Fruit fly (Drosophila melanogaster) whole organism, prepupa: ENCODE measurements around the gene Polr2C.

Source experiments
- CG10631 ChIP-seq: fragments of 200-800 bp; sonication (Bioruptor generic); optimal IDR thresholded peaks from 2 replicates; lab custom pipeline; 2016; ENCODE audit warnings: missing biosample characterization, missing genetic modification characterization
- CG10669 ChIP-seq: fragments of 200-800 bp; sonication (Bioruptor generic); optimal IDR thresholded peaks from 3 replicates; lab custom pipeline; 2018; ENCODE audit warnings: missing biosample characterization, mild to moderate bottlenecking, missing genetic modification characterization, moderate library complexity
- CG11294 ChIP-seq: fragments of 200-800 bp; sonication (Bioruptor generic); IDR thresholded peaks from 2 replicates; pipeline ENCODE4 v1.3.6; 2022; ENCODE audit warnings: missing biosample characterization, missing genetic modification characterization
- CG15336 ChIP-seq: fragments of 200-800 bp; sonication (Bioruptor generic); IDR thresholded peaks from 2 replicates; pipeline ENCODE4 v1.3.6; 2022; ENCODE audit warnings: missing biosample characterization, missing genetic modification characterization
- CG1621 ChIP-seq: fragments of 200-800 bp; sonication (Bioruptor generic); optimal IDR thresholded peaks from 3 replicates; lab custom pipeline; 2018; ENCODE audit warnings: missing biosample characterization, mild to moderate bottlenecking, missing genetic modification characterization
- CG16779 ChIP-seq: fragments of 200-800 bp; sonication (Bioruptor generic); optimal IDR thresholded peaks from 3 replicates; lab custom pipeline; 2017; ENCODE audit warnings: missing biosample characterization, mild to moderate bottlenecking, missing genetic modification characterization
- CG31627 ChIP-seq: fragments of 200-800 bp; sonication (Bioruptor generic); optimal IDR thresholded peaks from 3 replicates; lab custom pipeline; 2016; ENCODE audit warnings: missing biosample characterization, missing genetic modification characterization
- CG32006 ChIP-seq: fragments of 200-800 bp; sonication (Bioruptor generic); optimal IDR thresholded peaks from 3 replicates; lab custom pipeline; 2017; ENCODE audit warnings: missing biosample characterization, mild to moderate bottlenecking, missing genetic modification characterization
- CG34406 ChIP-seq: fragments of 200-800 bp; sonication (Bioruptor generic); optimal IDR thresholded peaks from 3 replicates; lab custom pipeline; 2016; ENCODE audit warnings: missing biosample characterization, missing genetic modification characterization
- CG4318 ChIP-seq: fragments of 200-800 bp; sonication (Bioruptor generic); optimal IDR thresholded peaks from 3 replicates; lab custom pipeline; 2017; ENCODE audit warnings: missing biosample characterization, mild to moderate bottlenecking, missing genetic modification characterization
- CG6792 ChIP-seq: fragments of 200-800 bp; sonication (Bioruptor generic); optimal IDR thresholded peaks from 3 replicates; lab custom pipeline; 2016; ENCODE audit warnings: missing biosample characterization, missing genetic modification characterization
- CG6808 ChIP-seq: fragments of 200-800 bp; sonication (Bioruptor generic); optimal IDR thresholded peaks from 3 replicates; lab custom pipeline; 2017; ENCODE audit warnings: missing biosample characterization, missing genetic modification characterization, mild to moderate bottlenecking, moderate library complexity, missing genetic modification reagents
- CG7368 ChIP-seq: fragments of 200-800 bp; sonication (Bioruptor generic); optimal IDR thresholded peaks from 3 replicates; lab custom pipeline; 2016; ENCODE audit warnings: missing biosample characterization, missing genetic modification characterization
- CG8119 ChIP-seq: fragments of 200-800 bp; sonication (Bioruptor generic); IDR thresholded peaks from 3 replicates; pipeline ENCODE4 v1.3.6; 2022; ENCODE audit warnings: missing biosample characterization, missing genetic modification characterization
- CG8319 ChIP-seq: fragments of 200-800 bp; sonication (Bioruptor generic); optimal IDR thresholded peaks from 3 replicates; lab custom pipeline; 2016; ENCODE audit warnings: missing biosample characterization, missing genetic modification characterization
- Eip75B ChIP-seq: fragments of 200-800 bp; sonication (Bioruptor generic); optimal IDR thresholded peaks from 3 replicates; lab custom pipeline; 2016; ENCODE audit warnings: missing biosample characterization, missing genetic modification characterization
- Eip78C ChIP-seq: fragments of 200-800 bp; sonication (Bioruptor generic); peaks from one replicate; lab custom pipeline; 2016; ENCODE audit warnings: missing biosample characterization, missing genetic modification characterization
- Ets21C ChIP-seq: fragments of 200-800 bp; sonication (Bioruptor generic); optimal IDR thresholded peaks from 3 replicates; lab custom pipeline; 2016; ENCODE audit warnings: missing biosample characterization, missing genetic modification characterization
- Ets96B ChIP-seq: fragments of 200-800 bp; optimal IDR thresholded peaks from 2 replicates; lab custom pipeline; 2019; ENCODE audit warnings: missing biosample characterization, mild to moderate bottlenecking, missing genetic modification characterization, moderate library complexity
- Gug ChIP-seq: fragments of 200-800 bp; sonication (Bioruptor generic); IDR thresholded peaks from 2 replicates; pipeline ENCODE4 v1.3.6; 2022; ENCODE audit warnings: missing biosample characterization, missing genetic modification characterization
- Hr38 ChIP-seq: sonication (Bioruptor generic); optimal IDR thresholded peaks from 2 replicates; lab custom pipeline; 2016; ENCODE audit warnings: missing biosample characterization, missing genetic modification characterization
- Lpt ChIP-seq: fragments of 200-800 bp; sonication (Bioruptor generic); optimal IDR thresholded peaks from 3 replicates; lab custom pipeline; 2016; ENCODE audit warnings: missing biosample characterization, missing genetic modification characterization
- Met ChIP-seq: fragments of 200-800 bp; sonication (Bioruptor generic); optimal IDR thresholded peaks from 3 replicates; lab custom pipeline; 2016; ENCODE audit warnings: missing biosample characterization, missing genetic modification characterization
- Sox14 ChIP-seq: fragments of 200-800 bp; sonication (Bioruptor generic); optimal IDR thresholded peaks from 3 replicates; lab custom pipeline; 2016; ENCODE audit warnings: missing biosample characterization, missing genetic modification characterization
- Sox15 ChIP-seq: fragments of 200-800 bp; sonication (Bioruptor generic); optimal IDR thresholded peaks from 3 replicates; lab custom pipeline; 2016; ENCODE audit warnings: missing biosample characterization, missing genetic modification characterization
- cyc ChIP-seq: fragments of 200-800 bp; sonication (Bioruptor generic); optimal IDR thresholded peaks from 3 replicates; lab custom pipeline; 2016; ENCODE audit warnings: missing biosample characterization, missing genetic modification characterization
- dac ChIP-seq: fragments of 200-800 bp; sonication (Bioruptor generic); optimal IDR thresholded peaks from 2 replicates; lab custom pipeline; 2017; ENCODE audit warnings: missing biosample characterization, mild to moderate bottlenecking, missing genetic modification characterization
- dsx ChIP-seq: fragments of 200-800 bp; optimal IDR thresholded peaks from 3 replicates; lab custom pipeline; 2019; ENCODE audit warnings: missing biosample characterization, mild to moderate bottlenecking, missing genetic modification characterization, moderate library complexity; ENCODE audit not compliant: poor library complexity, severe bottlenecking
- eg ChIP-seq: fragments of 200-800 bp; sonication (Bioruptor generic); IDR thresholded peaks from 3 replicates; pipeline ENCODE4 v1.3.6; 2022; ENCODE audit warnings: missing biosample characterization, missing genetic modification characterization
- esn ChIP-seq: fragments of 200-800 bp; sonication (Bioruptor generic); optimal IDR thresholded peaks from 2 replicates; lab custom pipeline; 2016; ENCODE audit warnings: missing biosample characterization, mild to moderate bottlenecking, missing genetic modification characterization, moderate library complexity
- fd85E ChIP-seq: fragments of 200-800 bp; sonication (Bioruptor generic); optimal IDR thresholded peaks from 3 replicates; lab custom pipeline; 2016; ENCODE audit warnings: missing biosample characterization, missing genetic modification characterization
- net ChIP-seq: fragments of 200-800 bp; sonication (Bioruptor generic); optimal IDR thresholded peaks from 3 replicates; lab custom pipeline; 2016; ENCODE audit warnings: missing biosample characterization, missing genetic modification characterization
- ss ChIP-seq, 2 experiments: fragments of 200-800 bp; sonication (Bioruptor generic); optimal IDR thresholded peaks; 2 replicates in 1 of 2; 3 replicates in 1 of 2; lab custom pipeline; 2017 to 2018; ENCODE audit warnings: mild to moderate bottlenecking in 2 of 2, missing biosample characterization in 2 of 2, missing genetic modification characterization in 2 of 2, moderate library complexity in 1 of 2
- svp ChIP-seq: fragments of 200-800 bp; sonication (Bioruptor generic); peaks from one replicate; lab custom pipeline; 2016; ENCODE audit warnings: missing biosample characterization, missing genetic modification characterization
- topi ChIP-seq: fragments of 200-800 bp; sonication (Bioruptor generic); optimal IDR thresholded peaks from 3 replicates; lab custom pipeline; 2016; ENCODE audit warnings: missing biosample characterization, missing genetic modification characterization
- vri ChIP-seq: fragments of 200-800 bp; sonication (Bioruptor generic); optimal IDR thresholded peaks from 3 replicates; lab custom pipeline; 2016; ENCODE audit warnings: missing biosample characterization, mild to moderate bottlenecking, missing genetic modification characterization

The Polr2C gene

DNA sequence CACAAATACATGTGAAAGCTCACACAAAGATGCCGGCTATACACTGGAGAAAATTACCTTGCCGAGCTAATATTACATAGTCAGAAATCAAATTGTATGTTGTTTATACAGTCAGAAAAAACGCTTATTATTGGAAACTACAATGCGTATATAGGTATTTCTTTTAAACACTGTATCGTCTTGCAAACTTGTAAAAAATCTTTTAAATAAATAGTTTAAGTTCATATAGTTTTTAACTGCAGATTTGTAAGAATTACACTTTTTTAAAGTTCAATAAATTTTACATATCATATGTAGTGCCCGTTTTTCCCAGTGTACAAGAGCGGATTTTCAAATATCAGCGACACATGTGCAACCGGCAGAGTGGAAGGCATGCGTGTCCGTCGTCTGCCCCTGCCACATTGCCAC is 6.6 kb downstream of the Polr2C start (continued):
- TF ChIP-seq CG8119 (GFP tag; lab: Robert Waterston, UW) (peak; percentile 96), eg (GFP tag; lab: Robert Waterston, UW) (peak; percentile 89; the same call in 2 of the 3 replicates), CG16779 (tag; lab: Kevin White, UChicago) (peak; percentile 76), CG31627 (GFP tag; lab: Kevin White, UChicago) (peak; percentile 94), net (GFP tag; lab: Kevin White, UChicago) (peak; percentile 92), CG6808 (GFP tag; lab: Kevin White, UChicago) (peak; percentile 79), fd85E (GFP tag; lab: Kevin White, UChicago) (peak; percentile 53), vri (peak; percentile 77)

DNA sequence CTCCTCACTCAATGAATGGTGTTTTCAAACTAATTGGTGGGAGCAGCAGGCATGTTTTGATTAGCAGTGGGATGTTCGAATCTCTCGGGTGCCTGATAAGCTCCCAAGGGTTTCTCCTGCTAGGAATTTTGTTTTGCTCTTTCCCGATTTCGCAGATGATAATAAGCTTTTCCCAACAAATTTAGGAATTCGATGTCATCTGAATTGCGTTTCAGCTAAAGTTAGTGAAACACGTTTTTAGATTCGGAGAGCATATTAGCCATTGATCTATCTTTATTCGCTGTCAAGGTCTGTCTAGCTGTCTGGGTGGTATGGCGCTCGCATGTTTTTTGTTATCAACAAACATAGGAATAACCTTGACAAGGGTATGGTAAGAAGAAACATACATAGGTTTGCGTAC is 8.4 kb downstream of the Polr2C start, which contains the start of gene CG33307:
TSS of gene CG33307 (minus strand) at position 13 of the 400 bp plus-strand sequence.
- TF ChIP-seq CG6808 (GFP tag; lab: Kevin White, UChicago) (no peak), Eip78C (GFP tag; lab: Kevin White, UChicago) (no peak), CG7368 (GFP tag; lab: Kevin White, UChicago) (no peak), Eip75B (GFP tag; lab: Kevin White, UChicago) (no peak), dsx (no peak), Ets96B (tag; lab: Kevin White, UChicago) (no peak), CG8119 (GFP tag; lab: Robert Waterston, UW) (no peak), CG34406 (GFP tag; lab: Kevin White, UChicago) (no peak), CG32006 (GFP tag; lab: Kevin White, UChicago) (no peak), topi (GFP tag; lab: Kevin White, UChicago) (no peak), Lpt (no peak)

DNA sequence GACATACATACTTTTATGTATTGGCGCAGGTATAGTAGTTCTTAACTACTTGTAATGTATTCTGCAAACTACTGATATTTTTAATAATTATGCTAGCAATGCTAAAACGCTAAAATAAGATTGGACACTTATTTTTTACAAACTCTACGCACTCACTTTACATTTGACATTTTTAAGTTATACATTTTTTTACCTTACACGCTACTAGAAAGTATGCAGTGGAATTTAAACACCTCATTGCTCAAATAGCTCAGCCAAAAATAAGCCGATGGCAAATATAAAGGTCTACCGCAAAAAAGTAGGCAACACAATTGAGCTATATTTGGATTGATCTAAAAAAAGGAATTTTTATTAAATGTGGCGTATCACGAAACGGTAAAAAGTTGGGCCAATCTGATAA is 8.9 kb downstream of the Polr2C start:
- TF ChIP-seq CG16779 (tag; lab: Kevin White, UChicago) (no peak), CG10669 (GFP tag; lab: Kevin White, UChicago) (no peak), Gug (no peak), dac (GFP tag; lab: Kevin White, UChicago) (no peak), CG10631 (GFP tag; lab: Kevin White, UChicago) (no peak), CG11294 (GFP tag; lab: Robert Waterston, UW) (no peak), svp (GFP tag; lab: Kevin White, UChicago) (no peak), net (GFP tag; lab: Kevin White, UChicago) (no peak), CG31627 (GFP tag; lab: Kevin White, UChicago) (no peak), vri (no peak), ss (GFP tag; optimal IDR thresholded peaks at IDR 0.05; lab: Kevin White, UChicago) (no peak), Eip75B (GFP tag; lab: Kevin White, UChicago) (no peak), Ets96B (tag; lab: Kevin White, UChicago) (no peak), CG34406 (GFP tag; lab: Kevin White, UChicago) (no peak), Eip78C (GFP tag; lab: Kevin White, UChicago) (no peak), Sox15 (no peak), Sox14 (GFP tag; lab: Kevin White, UChicago) (no peak), CG8319 (GFP tag; lab: Kevin White, UChicago) (no peak), dsx (no peak)

DNA sequence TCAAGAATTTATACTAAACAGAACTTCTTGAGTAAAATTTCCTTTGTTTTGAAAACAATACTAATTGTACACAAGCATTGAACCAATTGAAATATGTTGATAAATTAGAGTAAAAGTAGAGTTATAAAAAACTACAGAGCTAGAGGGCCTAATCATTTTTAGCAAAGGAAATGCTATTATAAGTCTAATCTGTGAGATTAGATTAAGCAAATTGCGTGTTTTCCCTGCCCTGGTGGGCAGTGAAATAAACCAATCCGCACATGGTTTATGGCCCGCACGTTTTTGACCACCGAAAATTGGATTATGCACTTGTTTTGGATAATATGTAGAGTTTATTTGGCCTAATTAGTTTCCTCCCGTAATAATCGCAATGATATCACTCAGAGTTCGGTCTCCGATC is 9.4 kb downstream of the Polr2C start:
- no peak for TF ChIP-seq CG4318
- TF ChIP-seq cyc, result no peak
- no peak for TF ChIP-seq Ets21C (GFP tag; lab: Kevin White, UChicago)
- no peak for TF ChIP-seq Hr38 (GFP tag; lab: Kevin White, UChicago)
- TF ChIP-seq CG1621 (tag; lab: Kevin White, UChicago), result no peak
- no peak for TF ChIP-seq esn
- TF ChIP-seq CG6792 (GFP tag; lab: Kevin White, UChicago), result no peak
- no peak for TF ChIP-seq CG15336
- TF ChIP-seq Met (GFP tag; lab: Kevin White, UChicago), result no peak
- TF ChIP-seq CG11294 (GFP tag; lab: Robert Waterston, UW), result no peak
